Fruit fly (Drosophila melanogaster) whole organism: ENCODE measurements around the gene CG12885.

Experiments
- CG8478 ChIP-seq: fragments of >200 bp; optimal IDR thresholded peaks from 2 replicates; lab custom pipeline; 2018; ENCODE audit warnings: inconsistent platforms
- Dll ChIP-seq: fragments of >200 bp; optimal IDR thresholded peaks from 2 replicates; lab custom pipeline; 2017
- EcR ChIP-seq, 2 experiments: fragments of >200 bp; optimal IDR thresholded peaks; 2 replicates each; lab custom pipeline; 2017; ENCODE audit warnings: missing biosample characterization in 2 of 2, missing genetic modification characterization in 2 of 2, missing genetic modification reagents in 2 of 2
- pan ChIP-seq: fragments of >200 bp; optimal IDR thresholded peaks from 2 replicates; lab custom pipeline; 2017
- psq ChIP-seq: fragments of >200 bp; optimal IDR thresholded peaks from 2 replicates; lab custom pipeline; 2017
- usp ChIP-seq: fragments of >200 bp; optimal IDR thresholded peaks from 2 replicates; lab custom pipeline; 2017; ENCODE audit warnings: missing biosample characterization, missing genetic modification characterization, mixed read lengths

DNA sequence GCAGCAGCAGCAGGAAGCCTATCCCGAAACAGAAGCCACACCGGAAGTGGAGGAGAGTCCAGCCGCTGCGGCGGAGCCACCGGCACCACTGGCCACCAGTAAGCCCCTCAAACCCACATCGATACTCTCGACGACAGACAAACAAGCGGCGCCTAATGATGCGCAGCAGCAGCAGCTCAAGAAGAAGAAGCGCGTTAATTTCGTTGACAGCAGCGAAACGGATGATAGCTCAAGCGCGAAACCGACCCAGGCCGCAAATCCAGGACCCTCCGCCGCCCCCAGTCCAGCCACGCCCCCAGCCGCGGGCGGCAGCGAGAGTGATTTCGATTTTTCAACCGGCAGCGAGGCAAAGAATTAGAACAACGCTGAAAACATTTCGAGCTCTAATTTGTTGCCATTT is 12.6 kb downstream of the CG12885 start:
- TF ChIP-seq usp (GFP tag; lab: Kevin White, UChicago), result no peak
- TF ChIP-seq pan, result no peak
- no peak for TF ChIP-seq psq (lab: Kevin White, UChicago)
- no peak for TF ChIP-seq CG8478
- TF ChIP-seq EcR (GFP tag; optimal IDR thresholded peaks at IDR 0.05; lab: Kevin White, UChicago), result no peak
- no peak for TF ChIP-seq Dll (lab: Kevin White, UChicago)
